Fruit fly (Drosophila melanogaster): ENCODE results near the gene CG5641.

The CG5641 gene

DNA sequence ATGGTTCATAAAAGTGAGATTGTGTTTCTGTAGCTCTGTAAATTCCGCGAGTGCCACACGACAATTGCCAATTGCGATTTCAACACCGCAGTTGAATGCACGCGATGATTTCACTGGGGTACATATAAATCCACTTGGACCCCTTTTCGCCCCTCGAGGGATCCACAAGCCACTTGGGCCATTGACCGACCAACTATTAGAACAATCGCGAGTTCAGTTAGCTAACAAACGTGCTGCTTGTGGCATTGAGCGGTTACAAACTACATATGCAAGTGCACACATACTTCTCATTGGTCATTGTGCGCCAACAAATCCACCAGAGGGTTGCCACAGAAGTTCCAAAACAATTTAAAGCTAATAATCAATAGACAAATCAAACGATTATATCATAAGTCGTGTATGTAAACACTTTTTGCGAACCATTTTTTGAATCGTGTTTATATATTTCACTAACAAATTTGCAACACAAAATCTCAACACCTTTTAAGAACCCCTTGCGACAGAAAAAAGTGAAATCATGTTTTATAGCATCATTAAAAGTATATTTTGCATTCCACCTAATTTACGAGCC lies 47.9 kb downstream of the CG5641 start:
- TF ChIP-seq noc (tag; optimal IDR thresholded peaks at IDR 0.05), result no peak

DNA sequence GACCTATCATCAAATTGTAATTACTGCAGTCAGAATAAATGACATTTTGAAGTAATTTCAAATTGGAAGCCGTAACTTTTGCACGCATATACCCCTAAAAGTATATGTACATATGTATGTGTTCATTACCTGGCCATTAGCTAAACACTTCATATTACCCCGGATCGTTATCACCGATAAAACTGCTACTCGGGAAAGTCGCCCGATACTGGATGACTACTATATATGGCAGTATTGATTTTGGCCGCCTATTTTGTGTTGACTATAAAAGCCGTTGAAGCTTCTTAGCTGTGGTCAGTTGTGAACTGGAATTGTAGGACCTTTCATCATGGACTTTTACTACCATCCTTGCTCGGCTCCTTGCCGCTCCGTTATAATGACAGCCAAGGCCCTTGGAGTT lies 49.4 kb downstream of the CG5641 start, which contains the start of gene GstD8:
Gene GstD8 (plus strand): TSS at position 301 of the 400 bp plus-strand sequence.
- TF ChIP-seq noc (tag; optimal IDR thresholded peaks at IDR 0.05), result no peak

DNA sequence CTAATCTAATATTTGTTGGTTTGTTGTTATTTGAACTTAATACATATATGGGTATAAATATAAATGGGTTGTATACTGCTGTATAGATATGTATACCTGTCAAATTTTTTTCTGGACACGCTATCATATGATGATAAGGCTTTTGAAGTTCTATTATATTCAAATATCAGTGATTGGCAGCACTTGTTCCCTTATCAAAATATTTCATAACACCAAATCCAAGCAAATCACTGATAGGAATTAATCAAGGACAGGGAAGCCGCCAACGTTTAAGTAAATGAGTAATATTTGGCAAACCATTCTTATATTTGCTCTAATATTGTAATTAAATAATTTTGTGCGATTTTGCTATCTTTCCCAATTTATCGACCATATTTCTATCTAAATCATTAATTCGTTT lies 49.8 kb downstream of the CG5641 start:
- no peak for TF ChIP-seq noc (tag; optimal IDR thresholded peaks at IDR 0.05)

DNA sequence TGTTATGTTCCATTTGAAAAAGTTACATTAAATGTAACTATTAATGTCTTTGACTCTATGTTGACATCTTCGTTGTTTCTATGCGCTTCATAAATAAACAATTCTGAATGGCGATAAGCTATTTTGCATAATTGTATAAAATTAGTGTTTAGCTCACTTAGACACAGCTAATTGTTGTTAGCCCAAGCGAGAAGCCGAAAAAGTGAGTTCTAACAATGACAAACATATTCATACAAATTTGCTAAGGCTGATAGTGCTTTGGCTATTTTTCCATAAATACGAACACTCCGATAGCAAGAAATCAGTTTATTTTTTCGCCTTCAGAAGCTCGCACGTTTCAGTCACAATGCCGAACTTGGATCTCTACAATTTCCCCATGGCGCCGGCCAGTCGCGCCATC lies 50.9 kb downstream of the CG5641 start, which contains the start of gene GstD7:
Gene GstD7 (plus strand): TSS at position 301 of the 400 bp plus-strand sequence.
- TF ChIP-seq noc (tag; optimal IDR thresholded peaks at IDR 0.05), result no peak
